Worm (Caenorhabditis elegans) whole organism, L2 larva: ENCODE measurements around the gene cisd-1.

Experiments
- C34F6.9 ChIP-seq: fragments of 150-350 bp; optimal IDR thresholded peaks from 2 replicates; lab custom pipeline; 2014; ENCODE audit warnings: missing biosample characterization, missing genetic modification characterization
- ZK546.5 ChIP-seq: sonication (generic microtip); optimal IDR thresholded peaks from 2 replicates; lab custom pipeline; 2017; ENCODE audit warnings: missing biosample characterization, missing genetic modification characterization
- alr-1 ChIP-seq: fragments of 150-350 bp; optimal IDR thresholded peaks from 2 replicates; lab custom pipeline; 2014; ENCODE audit warnings: missing biosample characterization, missing genetic modification characterization
- aly-2 ChIP-seq: fragments of 150-350 bp; optimal IDR thresholded peaks from 2 replicates; lab custom pipeline; 2014; ENCODE audit warnings: missing biosample characterization, missing genetic modification characterization
- ceh-16 ChIP-seq: fragments of 150-350 bp; optimal IDR thresholded peaks from 2 replicates; lab custom pipeline; 2014; ENCODE audit warnings: missing biosample characterization, missing genetic modification characterization
- ceh-82 ChIP-seq: fragments of 150-350 bp; optimal IDR thresholded peaks from 2 replicates; lab custom pipeline; 2014; ENCODE audit warnings: missing biosample characterization, missing genetic modification characterization
- fos-1 ChIP-seq: fragments of 150-350 bp; optimal IDR thresholded peaks from 2 replicates; lab custom pipeline; 2014; ENCODE audit warnings: missing biosample characterization, missing genetic modification characterization
- lin-13 ChIP-seq: fragments of 150-350 bp; optimal IDR thresholded peaks from 2 replicates; lab custom pipeline; 2014; ENCODE audit warnings: missing biosample characterization, missing genetic modification reagents, missing genetic modification characterization
- lin-39 ChIP-seq: fragments of 150-350 bp; optimal IDR thresholded peaks from 2 replicates; lab custom pipeline; 2014; ENCODE audit warnings: missing biosample characterization, missing genetic modification reagents, missing genetic modification characterization
- nhr-129 ChIP-seq: fragments of 150-350 bp; optimal IDR thresholded peaks from 2 replicates; lab custom pipeline; 2014; ENCODE audit warnings: missing biosample characterization, missing genetic modification characterization
- nhr-21 ChIP-seq: fragments of 150-350 bp; optimal IDR thresholded peaks from 2 replicates; lab custom pipeline; 2014; ENCODE audit warnings: missing biosample characterization, missing genetic modification characterization
- nhr-23 ChIP-seq: fragments of 150-350 bp; optimal IDR thresholded peaks from 2 replicates; lab custom pipeline; 2014; ENCODE audit warnings: missing biosample characterization, missing genetic modification reagents, missing genetic modification characterization
- nhr-237 ChIP-seq: fragments of 150-350 bp; optimal IDR thresholded peaks from 2 replicates; lab custom pipeline; 2014; ENCODE audit warnings: missing biosample characterization, missing genetic modification characterization
- skn-1 ChIP-seq: sonication (generic microtip); optimal IDR thresholded peaks from 2 replicates; lab custom pipeline; 2017; ENCODE audit warnings: missing biosample characterization, missing genetic modification characterization

DNA sequence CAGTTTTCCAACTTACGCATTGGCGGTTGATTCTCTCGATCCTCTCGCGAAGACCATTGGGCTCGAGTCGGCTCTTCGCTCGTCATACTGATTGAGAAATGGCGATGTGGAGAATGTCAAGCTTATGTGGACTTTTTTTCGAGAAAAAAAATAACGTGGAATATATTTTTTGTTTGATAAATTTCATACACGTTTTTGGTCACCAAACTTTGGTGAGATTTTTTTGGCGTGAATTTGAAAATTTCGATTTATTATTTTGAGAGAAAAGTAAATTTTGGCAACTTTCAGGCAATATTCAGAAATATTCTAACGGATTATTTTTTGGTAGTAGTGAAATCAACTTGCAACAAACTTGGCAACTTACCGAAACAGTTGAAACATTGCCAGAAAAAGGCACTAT lies 9.7 kb upstream of the cisd-1 start, which contains the start of gene W02B12.12:
- TF ChIP-seq lin-39 (no peak), nhr-237 (tag; lab: Kevin White, UChicago) (no peak), nhr-23 (tag; lab: Kevin White, UChicago) (no peak), alr-1 (tag; lab: Kevin White, UChicago) (no peak), nhr-129 (no peak), ceh-82 (tag; lab: Kevin White, UChicago) (no peak), skn-1 (tag; lab: Kevin White, UChicago) (no peak), C34F6.9 (tag; lab: Kevin White, UChicago) (no peak), aly-2 (no peak), nhr-21 (tag; lab: Kevin White, UChicago) (no peak), fos-1 (tag; lab: Kevin White, UChicago) (no peak), ceh-16 (tag; lab: Kevin White, UChicago) (no peak), lin-13 (GFP tag; lab: Kevin White, UChicago) (no peak), ZK546.5 (tag; lab: Kevin White, UChicago) (no peak)
